Worm (Caenorhabditis elegans) whole organism, L2 larva: ENCODE results near the gene kbp-1.

ENCODE experiments used
- blmp-1 ChIP-seq: sonication (generic microtip); optimal IDR thresholded peaks from 2 replicates; lab custom pipeline; 2017; ENCODE audit warnings: missing genetic modification characterization, mild to moderate bottlenecking, missing compliant biosample characterization, antibody characterized with exemption, moderate library complexity; ENCODE audit not compliant: insufficient read depth
- egl-27 ChIP-seq: sonication (generic microtip); optimal IDR thresholded peaks from 3 replicates; lab custom pipeline; 2017; ENCODE audit warnings: missing biosample characterization, missing genetic modification reagents, missing genetic modification characterization
- elt-3 ChIP-seq: sonication (generic microtip); optimal IDR thresholded peaks from 2 replicates; lab custom pipeline; 2017; ENCODE audit warnings: missing biosample characterization, missing genetic modification characterization
- lin-11 ChIP-seq: fragments of 150-350 bp; sonication (generic microtip); optimal IDR thresholded peaks from 2 replicates; lab custom pipeline; 2014; ENCODE audit warnings: missing biosample characterization, missing genetic modification characterization, inconsistent platforms, mixed read lengths
- lsy-2 ChIP-seq, 2 experiments: fragments of 150-350 bp in 1 of 2; sonication (generic microtip) in 1 of 2; optimal IDR thresholded peaks; 2 replicates each; lab custom pipeline; 2014 to 2017; ENCODE audit warnings: missing biosample characterization in 2 of 2, missing genetic modification characterization in 2 of 2
- mdl-1 ChIP-seq, 2 experiments: fragments of 150-350 bp in 1 of 2; sonication (generic microtip) in 1 of 2; optimal IDR thresholded peaks; 2 replicates each; lab custom pipeline; 2017; ENCODE audit warnings: missing biosample characterization in 2 of 2, missing genetic modification characterization in 2 of 2
- nhr-11 ChIP-seq: fragments of 150-350 bp; optimal IDR thresholded peaks from 2 replicates; lab custom pipeline; 2014; ENCODE audit warnings: missing biosample characterization, missing genetic modification characterization
- nhr-12 ChIP-seq: fragments of 150-350 bp; optimal IDR thresholded peaks from 2 replicates; lab custom pipeline; 2014; ENCODE audit warnings: missing biosample characterization, missing genetic modification characterization
- nhr-237 ChIP-seq: fragments of 150-350 bp; optimal IDR thresholded peaks from 2 replicates; lab custom pipeline; 2014; ENCODE audit warnings: missing biosample characterization, missing genetic modification characterization
- nhr-6 ChIP-seq: fragments of 150-350 bp; optimal IDR thresholded peaks from 2 replicates; lab custom pipeline; 2014; ENCODE audit warnings: missing biosample characterization, missing genetic modification characterization
- nhr-77 ChIP-seq: fragments of 150-350 bp; optimal IDR thresholded peaks from 2 replicates; lab custom pipeline; 2014; ENCODE audit warnings: missing biosample characterization, missing genetic modification characterization
- skn-1 ChIP-seq: sonication (generic microtip); optimal IDR thresholded peaks from 2 replicates; lab custom pipeline; 2017; ENCODE audit warnings: missing biosample characterization, missing genetic modification characterization
- ztf-11 ChIP-seq: sonication (generic microtip); optimal IDR thresholded peaks from 2 replicates; lab custom pipeline; 2017; ENCODE audit warnings: missing biosample characterization, missing genetic modification characterization

DNA sequence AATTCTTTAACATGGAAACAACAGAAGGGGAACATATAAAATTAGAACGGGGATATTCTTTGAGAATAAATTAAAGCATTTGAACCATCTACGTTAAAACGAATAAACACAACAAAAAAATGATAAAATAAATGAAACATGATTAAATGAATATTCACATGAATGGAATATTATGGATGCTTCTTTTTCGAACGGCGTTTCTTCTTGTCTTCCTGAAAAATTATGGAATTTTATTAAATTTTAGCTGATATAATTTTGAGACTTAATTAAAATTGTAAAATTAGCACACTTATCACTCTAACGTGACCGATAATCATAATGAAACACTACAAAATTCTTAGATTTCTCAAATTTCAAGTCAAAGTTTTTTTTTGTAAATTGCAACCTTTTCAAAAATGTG, 31.2 kb downstream of the kbp-1 start:
- TF ChIP-seq blmp-1 (tag; lab: Kevin White, UChicago) (no peak), lin-11 (no peak), lsy-2 (tag; optimal IDR thresholded peaks at IDR 0.05; lab: Kevin White, UChicago) (no peak), ztf-11 (tag; lab: Kevin White, UChicago) (no peak), egl-27 (tag; lab: Kevin White, UChicago) (no peak), mdl-1 (tag; optimal IDR thresholded peaks at IDR 0.05; lab: Kevin White, UChicago) (no peak), nhr-237 (tag; lab: Kevin White, UChicago) (no peak), nhr-12 (tag; lab: Kevin White, UChicago) (no peak), elt-3 (tag; lab: Kevin White, UChicago) (no peak), nhr-11 (tag; lab: Kevin White, UChicago) (no peak), nhr-6 (no peak), nhr-77 (tag; lab: Kevin White, UChicago) (no peak), skn-1 (tag; lab: Kevin White, UChicago) (no peak)
